Fruit fly (Drosophila melanogaster): Measurements from ENCODE around the gene Nepl14.

Gene Nepl14

dm6 chr3R:22781412-22781811 is 17.9 kb upstream of the Nepl14 start:
- peak; percentile 45 for TF ChIP-seq CG14711 (tag; optimal IDR thresholded peaks at IDR 0.05)
- peak; percentile 80 for TF ChIP-seq CG12768 (GFP tag; optimal IDR thresholded peaks at IDR 0.05)
- TF ChIP-seq Hr96 (GFP tag; optimal IDR thresholded peaks at IDR 0.05), result peak; percentile 26
- peak; percentile 85 for TF ChIP-seq Clk (GFP tag; optimal IDR thresholded peaks at IDR 0.05)
- TF ChIP-seq bab1 (GFP tag; optimal IDR thresholded peaks at IDR 0.05), result peak; percentile 66
- TF ChIP-seq CG11617 (GFP tag; optimal IDR thresholded peaks at IDR 0.05), result peak; percentile 65
- TF ChIP-seq Mnt (GFP tag; optimal IDR thresholded peaks at IDR 0.05), result peak; percentile 61
- peak; percentile 29 for TF ChIP-seq CG5204 (GFP tag; optimal IDR thresholded peaks at IDR 0.05)
- TF ChIP-seq CG7101 (tag; optimal IDR thresholded peaks at IDR 0.05), result peak; percentile 57
- TF ChIP-seq kay (GFP tag; ENCODE audit: borderline replicate concordance), result no peak
- TF ChIP-seq pad (GFP tag; optimal IDR thresholded peaks at IDR 0.05), result no peak
- TF ChIP-seq CG7045 (GFP tag; optimal IDR thresholded peaks at IDR 0.05), result peak; percentile 69
- peak; percentile 2 for TF ChIP-seq CG1620 (GFP tag; optimal IDR thresholded peaks at IDR 0.05)
- peak; percentile 53 for TF ChIP-seq ovo (GFP tag; optimal IDR thresholded peaks at IDR 0.05)
- TF ChIP-seq cnc (optimal IDR thresholded peaks at IDR 0.05), result no peak
- peak; percentile 91 for TF ChIP-seq cic (GFP tag; optimal IDR thresholded peaks at IDR 0.05)
- peak; percentile 79 for TF ChIP-seq CG33017 (tag; optimal IDR thresholded peaks at IDR 0.05)
- TF ChIP-seq toe (GFP tag; optimal IDR thresholded peaks at IDR 0.05), result peak; percentile 78
- TF ChIP-seq tj (GFP tag; optimal IDR thresholded peaks at IDR 0.05), result peak; percentile 66
- no peak for TF ChIP-seq Crg-1 (GFP tag; optimal IDR thresholded peaks at IDR 0.05)

- peak; percentile 2 for TF ChIP-seq CG12768 (GFP tag; optimal IDR thresholded peaks at IDR 0.05)
- no peak for TF ChIP-seq kay (GFP tag; ENCODE audit: borderline replicate concordance)
- no peak for TF ChIP-seq CG14711 (tag; optimal IDR thresholded peaks at IDR 0.05)
- TF ChIP-seq CG7045 (GFP tag; optimal IDR thresholded peaks at IDR 0.05), result no peak
- TF ChIP-seq cic (GFP tag; optimal IDR thresholded peaks at IDR 0.05), result no peak
- no peak for TF ChIP-seq CG11617 (GFP tag; optimal IDR thresholded peaks at IDR 0.05)
- TF ChIP-seq CG5204 (GFP tag; optimal IDR thresholded peaks at IDR 0.05), result peak; percentile 37
- no peak for TF ChIP-seq toe (GFP tag; optimal IDR thresholded peaks at IDR 0.05)
- TF ChIP-seq ovo (GFP tag; optimal IDR thresholded peaks at IDR 0.05), result no peak
- no peak for TF ChIP-seq CG1620 (GFP tag; optimal IDR thresholded peaks at IDR 0.05)
- TF ChIP-seq tj (GFP tag; optimal IDR thresholded peaks at IDR 0.05), result no peak
- no peak for TF ChIP-seq cnc (optimal IDR thresholded peaks at IDR 0.05)
These were observed 16.6 kb upstream of the Nepl14 start for dm6 chr3R:22780135-22780534.

- TF ChIP-seq CG7045 (GFP tag; optimal IDR thresholded peaks at IDR 0.05) (no peak), Clk (GFP tag; optimal IDR thresholded peaks at IDR 0.05) (no peak), Mnt (GFP tag; optimal IDR thresholded peaks at IDR 0.05) (no peak), Crg-1 (GFP tag; optimal IDR thresholded peaks at IDR 0.05) (no peak), tj (GFP tag; optimal IDR thresholded peaks at IDR 0.05) (no peak), bab1 (GFP tag; optimal IDR thresholded peaks at IDR 0.05) (no peak), CG11617 (GFP tag; optimal IDR thresholded peaks at IDR 0.05) (no peak), CG33017 (tag; optimal IDR thresholded peaks at IDR 0.05) (no peak), Hr96 (GFP tag; optimal IDR thresholded peaks at IDR 0.05) (no peak), CG5204 (GFP tag; optimal IDR thresholded peaks at IDR 0.05) (no peak), ovo (GFP tag; optimal IDR thresholded peaks at IDR 0.05) (no peak), toe (GFP tag; optimal IDR thresholded peaks at IDR 0.05) (no peak), CG7101 (tag; optimal IDR thresholded peaks at IDR 0.05) (no peak), pad (GFP tag; optimal IDR thresholded peaks at IDR 0.05) (no peak), cnc (optimal IDR thresholded peaks at IDR 0.05) (no peak), CG12768 (GFP tag; optimal IDR thresholded peaks at IDR 0.05) (no peak), kay (GFP tag; ENCODE audit: borderline replicate concordance) (no peak), CG1620 (GFP tag; optimal IDR thresholded peaks at IDR 0.05) (no peak)
These were observed 12.9 kb upstream of the Nepl14 start for dm6 chr3R:22776457-22776856.

- TF ChIP-seq CG7045 (GFP tag; optimal IDR thresholded peaks at IDR 0.05) (no peak), Crg-1 (GFP tag; optimal IDR thresholded peaks at IDR 0.05) (no peak), CG11617 (GFP tag; optimal IDR thresholded peaks at IDR 0.05) (no peak), pad (GFP tag; optimal IDR thresholded peaks at IDR 0.05) (no peak), Mnt (GFP tag; optimal IDR thresholded peaks at IDR 0.05) (no peak), CG1620 (GFP tag; optimal IDR thresholded peaks at IDR 0.05) (no peak), cic (GFP tag; optimal IDR thresholded peaks at IDR 0.05) (no peak), CG12768 (GFP tag; optimal IDR thresholded peaks at IDR 0.05) (no peak), cnc (optimal IDR thresholded peaks at IDR 0.05) (no peak), tj (GFP tag; optimal IDR thresholded peaks at IDR 0.05) (no peak), kay (GFP tag; ENCODE audit: borderline replicate concordance) (no peak)
These were observed 8.2 kb upstream of the Nepl14 start, which contains the start of gene CG43095 for dm6 chr3R:22771670-22772069. Gene CG43095 (minus strand): TSS chr3R:22771770.

- no peak for TF ChIP-seq cic (GFP tag; optimal IDR thresholded peaks at IDR 0.05)
- no peak for TF ChIP-seq pad (GFP tag; optimal IDR thresholded peaks at IDR 0.05)
- TF ChIP-seq CG5204 (GFP tag; optimal IDR thresholded peaks at IDR 0.05), result no peak
- no peak for TF ChIP-seq CG14711 (tag; optimal IDR thresholded peaks at IDR 0.05)
- TF ChIP-seq bab1 (GFP tag; optimal IDR thresholded peaks at IDR 0.05), result no peak
- no peak for TF ChIP-seq CG33017 (tag; optimal IDR thresholded peaks at IDR 0.05)
- TF ChIP-seq CG7101 (tag; optimal IDR thresholded peaks at IDR 0.05), result no peak
- no peak for TF ChIP-seq tj (GFP tag; optimal IDR thresholded peaks at IDR 0.05)
- TF ChIP-seq ovo (GFP tag; optimal IDR thresholded peaks at IDR 0.05), result no peak
- no peak for TF ChIP-seq CG12768 (GFP tag; optimal IDR thresholded peaks at IDR 0.05)
- TF ChIP-seq CG1620 (GFP tag; optimal IDR thresholded peaks at IDR 0.05), result no peak
- TF ChIP-seq cnc (optimal IDR thresholded peaks at IDR 0.05), result no peak
- TF ChIP-seq Hr96 (GFP tag; optimal IDR thresholded peaks at IDR 0.05), result no peak
- TF ChIP-seq Mnt (GFP tag; optimal IDR thresholded peaks at IDR 0.05), result no peak
- no peak for TF ChIP-seq kay (GFP tag; ENCODE audit: borderline replicate concordance)
- no peak for TF ChIP-seq toe (GFP tag; optimal IDR thresholded peaks at IDR 0.05)
These were observed 7.4 kb upstream of the Nepl14 start, which contains the start of gene CG43094 for dm6 chr3R:22770887-22771286. Gene CG43094 (minus strand): TSS chr3R:22770987.

- TF ChIP-seq CG11617 (GFP tag; optimal IDR thresholded peaks at IDR 0.05), result no peak
These were observed 6.7 kb upstream of the Nepl14 start, which contains the start of gene CG43093 for dm6 chr3R:22770207-22770606. Gene CG43093 (minus strand): TSS chr3R:22770307.
